Fruit fly (Drosophila melanogaster) whole organism, prepupa: Measurements from ENCODE around the gene CG18088.

ENCODE experiments used
- CG10631 ChIP-seq: fragments of 200-800 bp; sonication (Bioruptor generic); optimal IDR thresholded peaks from 2 replicates; lab custom pipeline; 2016; ENCODE audit warnings: missing biosample characterization, missing genetic modification characterization
- CG10669 ChIP-seq: fragments of 200-800 bp; sonication (Bioruptor generic); optimal IDR thresholded peaks from 3 replicates; lab custom pipeline; 2018; ENCODE audit warnings: missing biosample characterization, mild to moderate bottlenecking, missing genetic modification characterization, moderate library complexity
- CG11294 ChIP-seq: fragments of 200-800 bp; sonication (Bioruptor generic); IDR thresholded peaks from 2 replicates; pipeline ENCODE4 v1.3.6; 2022; ENCODE audit warnings: missing biosample characterization, missing genetic modification characterization
- CG11762 ChIP-seq: fragments of 200-800 bp; sonication (Bioruptor generic); optimal IDR thresholded peaks from 3 replicates; lab custom pipeline; 2016; ENCODE audit warnings: missing biosample characterization, missing genetic modification characterization; ENCODE audit not compliant: insufficient read depth
- CG11902 ChIP-seq: fragments of 200-800 bp; sonication (Bioruptor generic); optimal IDR thresholded peaks from 3 replicates; lab custom pipeline; 2016; ENCODE audit warnings: missing biosample characterization, missing genetic modification characterization
- CG15336 ChIP-seq: fragments of 200-800 bp; sonication (Bioruptor generic); IDR thresholded peaks from 2 replicates; pipeline ENCODE4 v1.3.6; 2022; ENCODE audit warnings: missing biosample characterization, missing genetic modification characterization
- CG16779 ChIP-seq: fragments of 200-800 bp; sonication (Bioruptor generic); optimal IDR thresholded peaks from 3 replicates; lab custom pipeline; 2017; ENCODE audit warnings: missing biosample characterization, mild to moderate bottlenecking, missing genetic modification characterization
- CG32006 ChIP-seq: fragments of 200-800 bp; sonication (Bioruptor generic); optimal IDR thresholded peaks from 3 replicates; lab custom pipeline; 2017; ENCODE audit warnings: missing biosample characterization, mild to moderate bottlenecking, missing genetic modification characterization
- CG34406 ChIP-seq: fragments of 200-800 bp; sonication (Bioruptor generic); optimal IDR thresholded peaks from 3 replicates; lab custom pipeline; 2016; ENCODE audit warnings: missing biosample characterization, missing genetic modification characterization
- CG3919 ChIP-seq: fragments of 200-800 bp; sonication (Bioruptor generic); optimal IDR thresholded peaks from 3 replicates; lab custom pipeline; 2016; ENCODE audit warnings: missing biosample characterization, missing genetic modification characterization
- CG6163 ChIP-seq: fragments of 200-800 bp; sonication (Bioruptor generic); IDR thresholded peaks from 3 replicates; pipeline ENCODE4 v1.3.6; 2022; ENCODE audit warnings: missing biosample characterization, missing genetic modification characterization
- CG6792 ChIP-seq: fragments of 200-800 bp; sonication (Bioruptor generic); optimal IDR thresholded peaks from 3 replicates; lab custom pipeline; 2016; ENCODE audit warnings: missing biosample characterization, missing genetic modification characterization
- CG7368 ChIP-seq: fragments of 200-800 bp; sonication (Bioruptor generic); optimal IDR thresholded peaks from 3 replicates; lab custom pipeline; 2016; ENCODE audit warnings: missing biosample characterization, missing genetic modification characterization
- CG8632 ChIP-seq: fragments of 200-800 bp; sonication (Bioruptor generic); optimal IDR thresholded peaks from 3 replicates; lab custom pipeline; 2016; ENCODE audit warnings: missing biosample characterization, missing genetic modification characterization
- CG9139 ChIP-seq: fragments of 200-800 bp; sonication (Bioruptor generic); optimal IDR thresholded peaks from 3 replicates; lab custom pipeline; 2017; ENCODE audit warnings: missing biosample characterization, mild to moderate bottlenecking, missing genetic modification characterization
- Eip78C ChIP-seq: fragments of 200-800 bp; sonication (Bioruptor generic); peaks from one replicate; lab custom pipeline; 2016; ENCODE audit warnings: missing biosample characterization, missing genetic modification characterization
- Ets21C ChIP-seq: fragments of 200-800 bp; sonication (Bioruptor generic); optimal IDR thresholded peaks from 3 replicates; lab custom pipeline; 2016; ENCODE audit warnings: missing biosample characterization, missing genetic modification characterization
- Hr38 ChIP-seq: sonication (Bioruptor generic); optimal IDR thresholded peaks from 2 replicates; lab custom pipeline; 2016; ENCODE audit warnings: missing biosample characterization, missing genetic modification characterization
- Hr39 ChIP-seq: fragments of 200-800 bp; sonication (Bioruptor generic); optimal IDR thresholded peaks from 2 replicates; lab custom pipeline; 2016; ENCODE audit warnings: missing biosample characterization, missing genetic modification characterization
- Hr4 ChIP-seq: fragments of 200-800 bp; sonication (Bioruptor generic); optimal IDR thresholded peaks from 3 replicates; lab custom pipeline; 2016; ENCODE audit warnings: missing biosample characterization, missing genetic modification characterization
- Lpt ChIP-seq: fragments of 200-800 bp; sonication (Bioruptor generic); optimal IDR thresholded peaks from 3 replicates; lab custom pipeline; 2016; ENCODE audit warnings: missing biosample characterization, missing genetic modification characterization
- Smox ChIP-seq: fragments of 200-800 bp; sonication (Bioruptor generic); optimal IDR thresholded peaks from 3 replicates; lab custom pipeline; 2016; ENCODE audit warnings: missing biosample characterization, missing genetic modification characterization
- Sox102F ChIP-seq: fragments of 200-800 bp; sonication (Bioruptor generic); optimal IDR thresholded peaks from 2 replicates; lab custom pipeline; 2016; ENCODE audit warnings: missing biosample characterization, mild to moderate bottlenecking, missing genetic modification characterization
- Sox14 ChIP-seq: fragments of 200-800 bp; sonication (Bioruptor generic); optimal IDR thresholded peaks from 3 replicates; lab custom pipeline; 2016; ENCODE audit warnings: missing biosample characterization, missing genetic modification characterization
- achi ChIP-seq: fragments of 200-800 bp; sonication (Bioruptor generic); optimal IDR thresholded peaks from 3 replicates; lab custom pipeline; 2016; ENCODE audit warnings: missing biosample characterization, missing genetic modification characterization
- acj6 ChIP-seq: fragments of 200-800 bp; sonication (Bioruptor generic); optimal IDR thresholded peaks from 3 replicates; lab custom pipeline; 2016; ENCODE audit warnings: missing biosample characterization, missing genetic modification characterization
- cyc ChIP-seq: fragments of 200-800 bp; sonication (Bioruptor generic); optimal IDR thresholded peaks from 3 replicates; lab custom pipeline; 2016; ENCODE audit warnings: missing biosample characterization, missing genetic modification characterization
- dsx ChIP-seq: fragments of 200-800 bp; optimal IDR thresholded peaks from 3 replicates; lab custom pipeline; 2019; ENCODE audit warnings: missing biosample characterization, mild to moderate bottlenecking, missing genetic modification characterization, moderate library complexity; ENCODE audit not compliant: poor library complexity, severe bottlenecking
- eg ChIP-seq: fragments of 200-800 bp; sonication (Bioruptor generic); IDR thresholded peaks from 3 replicates; pipeline ENCODE4 v1.3.6; 2022; ENCODE audit warnings: missing biosample characterization, missing genetic modification characterization
- esn ChIP-seq: fragments of 200-800 bp; sonication (Bioruptor generic); optimal IDR thresholded peaks from 2 replicates; lab custom pipeline; 2016; ENCODE audit warnings: missing biosample characterization, mild to moderate bottlenecking, missing genetic modification characterization, moderate library complexity
- fd59A ChIP-seq: fragments of 200-800 bp; sonication (Bioruptor generic); optimal IDR thresholded peaks from 2 replicates; lab custom pipeline; 2017; ENCODE audit warnings: missing biosample characterization, mild to moderate bottlenecking, missing genetic modification characterization, missing genetic modification reagents
- fd85E ChIP-seq: fragments of 200-800 bp; sonication (Bioruptor generic); optimal IDR thresholded peaks from 3 replicates; lab custom pipeline; 2016; ENCODE audit warnings: missing biosample characterization, missing genetic modification characterization
- fkh ChIP-seq: fragments of 200-800 bp; sonication (Bioruptor generic); optimal IDR thresholded peaks from 3 replicates; lab custom pipeline; 2017; ENCODE audit warnings: missing biosample characterization, mild to moderate bottlenecking, missing genetic modification characterization, moderate library complexity
- lz ChIP-seq: fragments of 200-800 bp; sonication (Bioruptor generic); optimal IDR thresholded peaks from 3 replicates; lab custom pipeline; 2016; ENCODE audit warnings: missing biosample characterization, missing genetic modification characterization
- ss ChIP-seq, 2 experiments: fragments of 200-800 bp; sonication (Bioruptor generic); optimal IDR thresholded peaks; 2 replicates in 1 of 2; 3 replicates in 1 of 2; lab custom pipeline; 2017 to 2018; ENCODE audit warnings: mild to moderate bottlenecking in 2 of 2, missing biosample characterization in 2 of 2, missing genetic modification characterization in 2 of 2, moderate library complexity in 1 of 2
- svp ChIP-seq: fragments of 200-800 bp; sonication (Bioruptor generic); peaks from one replicate; lab custom pipeline; 2016; ENCODE audit warnings: missing biosample characterization, missing genetic modification characterization
- topi ChIP-seq: fragments of 200-800 bp; sonication (Bioruptor generic); optimal IDR thresholded peaks from 3 replicates; lab custom pipeline; 2016; ENCODE audit warnings: missing biosample characterization, missing genetic modification characterization
- vri ChIP-seq: fragments of 200-800 bp; sonication (Bioruptor generic); optimal IDR thresholded peaks from 3 replicates; lab custom pipeline; 2016; ENCODE audit warnings: missing biosample characterization, mild to moderate bottlenecking, missing genetic modification characterization

Gene CG18088

DNA sequence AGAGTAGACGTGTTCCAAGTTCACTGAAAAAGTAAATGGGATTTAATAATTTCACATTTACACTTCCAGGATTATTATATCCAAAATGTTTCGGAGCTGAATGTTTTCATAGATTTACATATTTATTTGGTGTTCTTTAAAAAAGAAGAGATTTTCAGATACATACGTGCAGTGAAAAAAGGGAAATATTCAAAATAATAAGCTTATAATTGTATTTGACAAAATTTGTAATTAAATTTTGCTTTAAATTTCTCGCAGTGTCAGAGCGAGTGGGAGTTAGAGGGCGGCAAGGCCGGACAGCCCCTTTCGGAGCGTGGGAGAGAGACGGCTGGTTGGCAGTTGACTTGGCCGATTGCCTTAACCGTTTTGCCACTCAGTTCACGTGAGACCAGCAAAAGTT, 30.3 kb upstream of the CG18088 start, which contains the start of gene Tsp29Fb (continued):
- peak; percentile 63 for TF ChIP-seq acj6
- peak; percentile 50 for TF ChIP-seq cyc
- TF ChIP-seq CG16779 (tag; lab: Kevin White, UChicago): no peak
- TF ChIP-seq Hr4 (GFP tag; lab: Kevin White, UChicago): peak; percentile 53
- TF ChIP-seq svp (GFP tag; lab: Kevin White, UChicago): peak; percentile 91
- TF ChIP-seq esn (GFP tag; lab: Kevin White, UChicago): peak; percentile 75
- TF ChIP-seq Hr38 (GFP tag; lab: Kevin White, UChicago): no peak
- TF ChIP-seq CG15336 (GFP tag; lab: Robert Waterston, UW): peak; percentile 53; the same call in 1 of the 2 replicates
- TF ChIP-seq topi (GFP tag; lab: Kevin White, UChicago): peak; percentile 66
- TF ChIP-seq CG3919 (GFP tag; lab: Kevin White, UChicago): no peak
- peak; percentile 23 for TF ChIP-seq CG11762 (GFP tag; lab: Kevin White, UChicago)
- TF ChIP-seq Lpt (GFP tag; lab: Kevin White, UChicago): no peak
- TF ChIP-seq Sox14 (GFP tag; lab: Kevin White, UChicago): peak; percentile 61
- peak; percentile 24 for TF ChIP-seq Ets21C (GFP tag; lab: Kevin White, UChicago)
- peak; percentile 63 for TF ChIP-seq Sox102F (GFP tag; lab: Kevin White, UChicago)
- peak; percentile 56 for TF ChIP-seq CG32006 (GFP tag; lab: Kevin White, UChicago)
- peak; percentile 39 for TF ChIP-seq CG7368 (GFP tag; lab: Kevin White, UChicago)
- no peak for TF ChIP-seq fd85E (GFP tag; lab: Kevin White, UChicago)
- TF ChIP-seq Smox (GFP tag; lab: Kevin White, UChicago): peak; percentile 62
- peak; percentile 26; the same call in 1 of the 2 replicates for TF ChIP-seq CG11294 (GFP tag; lab: Robert Waterston, UW)
- TF ChIP-seq lz (GFP tag; lab: Kevin White, UChicago): peak; percentile 72
- peak; percentile 57 for TF ChIP-seq CG34406 (GFP tag; lab: Kevin White, UChicago)
- TF ChIP-seq CG8632 (GFP tag; lab: Kevin White, UChicago): peak; percentile 61
- no peak for TF ChIP-seq dsx (GFP tag; lab: Kevin White, UChicago)
- peak; percentile 58; the same call in 2 of the 3 replicates for TF ChIP-seq eg (GFP tag; lab: Robert Waterston, UW)
- no peak for TF ChIP-seq fd59A (GFP tag; lab: Kevin White, UChicago)
- no peak for TF ChIP-seq ss (GFP tag; optimal IDR thresholded peaks at IDR 0.05; lab: Kevin White, UChicago)
- peak; percentile 76 for TF ChIP-seq Hr39
- TF ChIP-seq CG10669 (GFP tag; lab: Kevin White, UChicago): no peak
- peak; percentile 30 for TF ChIP-seq CG10631
- 0 out of 3 replicates have a peak, but pooled peaks have one; percentile 30 for TF ChIP-seq CG6163 (GFP tag; lab: Robert Waterston, UW)
- peak; percentile 20 for TF ChIP-seq CG11902 (GFP tag; lab: Kevin White, UChicago)
- TF ChIP-seq achi (GFP tag; lab: Kevin White, UChicago): peak; percentile 49

DNA sequence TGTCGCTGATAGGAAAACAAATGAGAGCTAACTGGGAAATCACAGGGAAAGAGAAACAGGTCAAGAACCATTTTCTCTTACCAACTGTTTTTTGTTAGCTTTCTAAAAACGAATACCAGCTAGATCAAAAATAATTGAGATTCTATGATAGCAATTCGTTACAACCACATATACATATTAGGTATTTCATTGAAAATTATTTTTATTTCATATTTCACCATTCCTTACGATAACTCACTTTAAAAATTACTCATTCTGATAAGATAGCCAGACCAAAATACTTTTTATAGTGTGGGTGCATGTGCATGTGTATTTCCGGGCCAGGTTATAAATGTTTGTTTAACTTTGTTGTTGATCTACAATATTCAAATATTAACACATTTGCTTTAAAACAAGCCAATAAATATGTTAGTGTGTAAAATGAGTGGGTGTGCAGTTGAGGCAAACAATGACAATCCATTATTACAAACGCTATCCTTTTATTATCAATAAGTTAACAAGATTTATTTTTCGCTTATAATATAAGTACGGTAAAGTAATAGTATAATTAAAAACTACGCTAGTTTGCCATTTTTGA, 29.4 kb upstream of the CG18088 start:
- TF ChIP-seq CG9139 (GFP tag; lab: Kevin White, UChicago) (no peak), CG6792 (GFP tag; lab: Kevin White, UChicago) (no peak), svp (GFP tag; lab: Kevin White, UChicago) (peak; percentile 51), fkh (peak; percentile 47), Eip78C (GFP tag; lab: Kevin White, UChicago) (peak; percentile 26)

DNA sequence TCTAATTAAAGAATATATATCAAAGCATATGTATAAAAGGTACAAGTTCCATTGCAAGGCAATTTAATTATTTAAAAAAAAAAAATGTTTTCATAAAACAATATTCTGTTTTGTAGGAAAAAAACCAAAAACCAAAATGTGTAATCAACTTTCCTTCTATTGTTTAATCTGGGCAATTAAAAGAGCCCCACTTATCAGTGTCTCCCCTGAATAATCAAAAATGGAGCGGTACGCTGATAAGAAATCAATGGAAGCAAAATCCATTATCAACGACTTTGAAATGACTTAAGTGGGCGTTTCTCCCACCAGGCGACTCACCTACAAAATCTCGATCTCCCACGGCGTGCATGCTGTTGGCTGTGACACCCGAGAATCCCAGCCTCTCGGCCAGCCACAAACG, 26.7 kb upstream of the CG18088 start:
- TF ChIP-seq svp (GFP tag; lab: Kevin White, UChicago): peak; percentile 72
- peak; percentile 46 for TF ChIP-seq vri (GFP tag; lab: Kevin White, UChicago)
- TF ChIP-seq CG34406 (GFP tag; lab: Kevin White, UChicago): no peak
- TF ChIP-seq Sox14 (GFP tag; lab: Kevin White, UChicago): no peak
